Worm (Caenorhabditis elegans): ENCODE data around the gene H41C03.2.

The H41C03.2 gene

ce11 chrII:5844694-5845129 is 7.2 kb downstream of the H41C03.2 start (continued):
- TF ChIP-seq jun-1 (tag; optimal IDR thresholded peaks at IDR 0.05) (peak; percentile 99), fkh-10 (GFP tag; optimal IDR thresholded peaks at IDR 0.05) (peak; percentile 100), tbx-2 (tag; optimal IDR thresholded peaks at IDR 0.05) (peak; percentile 97), unc-62 (GFP tag; optimal IDR thresholded peaks at IDR 0.05) (peak; percentile 74), ceh-16 (tag; optimal IDR thresholded peaks at IDR 0.05) (peak; percentile 62), sea-2 (GFP tag; optimal IDR thresholded peaks at IDR 0.05) (peak; percentile 52), ZK546.5 (tag; optimal IDR thresholded peaks at IDR 0.05) (peak; percentile 73), pqm-1 (tag; optimal IDR thresholded peaks at IDR 0.05) (peak; percentile 94), ceh-9 (tag; optimal IDR thresholded peaks at IDR 0.05) (peak; percentile 37), nhr-28 (tag; optimal IDR thresholded peaks at IDR 0.05) (peak; percentile 90), mml-1 (tag; optimal IDR thresholded peaks at IDR 0.05) (no peak), nfya-1 (tag; optimal IDR thresholded peaks at IDR 0.05; ENCODE audit: insufficient read depth) (peak; percentile 99), nhr-43 (tag; optimal IDR thresholded peaks at IDR 0.05; ENCODE audit: poor library complexity, severe bottlenecking) (peak; percentile 95), fkh-2 (tag; optimal IDR thresholded peaks at IDR 0.05) (peak; percentile 82), eor-1 (tag; optimal IDR thresholded peaks at IDR 0.05) (peak in 1 of 2 experiments; percentile 84), lsy-12 (tag; optimal IDR thresholded peaks at IDR 0.05) (peak; percentile 99), elt-1 (tag; optimal IDR thresholded peaks at IDR 0.05) (peak; percentile 85), daf-12 (tag; optimal IDR thresholded peaks at IDR 0.05) (peak; percentile 94)

- no peak for TF ChIP-seq ceh-82 (tag; optimal IDR thresholded peaks at IDR 0.05)
- no peak for TF ChIP-seq nfya-1 (tag; optimal IDR thresholded peaks at IDR 0.05; ENCODE audit: insufficient read depth)
- TF ChIP-seq pha-4 (tag; optimal IDR thresholded peaks at IDR 0.05): no peak
- no peak for TF ChIP-seq fkh-2 (tag; optimal IDR thresholded peaks at IDR 0.05)
- no peak for TF ChIP-seq ama-1 (optimal IDR thresholded peaks at IDR 0.05)
- TF ChIP-seq unc-62 (GFP tag; optimal IDR thresholded peaks at IDR 0.05): no peak
- no peak for TF ChIP-seq R02D3.7 (tag; optimal IDR thresholded peaks at IDR 0.05)
- TF ChIP-seq ceh-28 (tag; optimal IDR thresholded peaks at IDR 0.05): no peak
- no peak for TF ChIP-seq unc-39 (tag; optimal IDR thresholded peaks at IDR 0.05)
- TF ChIP-seq elt-2 (tag; optimal IDR thresholded peaks at IDR 0.05): no peak
- TF ChIP-seq nhr-67 (tag; optimal IDR thresholded peaks at IDR 0.05): no peak
- no peak for TF ChIP-seq nhr-43 (tag; optimal IDR thresholded peaks at IDR 0.05; ENCODE audit: poor library complexity, severe bottlenecking)
- no peak for TF ChIP-seq pqm-1 (tag; optimal IDR thresholded peaks at IDR 0.05)
- no peak for TF ChIP-seq nhr-237 (tag; optimal IDR thresholded peaks at IDR 0.05)
Measured at ce11 chrII:5841866-5842265, 10.0 kb downstream of the H41C03.2 start, which contains the start of gene nep-25. TSS of gene nep-25 (plus strand) at chrII:5842240.

ce11 chrII:5841053-5841547 is 10.8 kb downstream of the H41C03.2 start, which contains the start of gene lec-5:
TSS of gene lec-5 (minus strand) at chrII:5841103.
- TF ChIP-seq lin-39 (tag; optimal IDR thresholded peaks at IDR 0.05) (peak; percentile 9), fkh-2 (tag; optimal IDR thresholded peaks at IDR 0.05) (no peak), pqm-1 (tag; optimal IDR thresholded peaks at IDR 0.05) (no peak)

DNA sequence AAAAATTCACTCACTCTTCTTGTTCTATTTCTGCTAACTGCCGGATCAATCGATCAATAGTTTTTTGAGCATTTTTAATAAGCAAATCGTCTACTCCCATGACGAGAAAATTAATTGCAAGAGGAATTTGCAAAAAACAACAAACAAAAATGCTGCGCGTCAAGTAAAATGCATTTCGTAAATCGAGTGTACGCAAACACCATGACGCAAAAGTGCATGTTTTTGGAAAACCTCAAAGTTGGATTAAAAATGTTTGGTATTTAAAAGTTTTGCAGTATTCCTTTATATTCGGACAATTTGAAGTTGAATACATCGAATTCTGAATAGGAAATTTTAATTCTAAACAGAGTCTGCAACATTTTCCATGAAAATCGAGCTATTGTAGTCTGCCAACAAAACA is 12.7 kb downstream of the H41C03.2 start, which contains the start of gene ZK1248.19:
TSS of gene ZK1248.19 (minus strand) at position 188 of the 400 bp plus-strand sequence.
- TF ChIP-seq elt-3 (tag; optimal IDR thresholded peaks at IDR 0.05) (no peak), nhr-76 (tag; optimal IDR thresholded peaks at IDR 0.05) (no peak), lsy-12 (tag; optimal IDR thresholded peaks at IDR 0.05) (no peak), nhr-237 (tag; optimal IDR thresholded peaks at IDR 0.05) (no peak), nhr-67 (tag; optimal IDR thresholded peaks at IDR 0.05) (no peak), ceh-28 (tag; optimal IDR thresholded peaks at IDR 0.05) (no peak), ztf-4 (tag; optimal IDR thresholded peaks at IDR 0.05) (no peak), elt-1 (tag; optimal IDR thresholded peaks at IDR 0.05) (no peak), unc-39 (tag; optimal IDR thresholded peaks at IDR 0.05) (no peak), hmg-11 (tag; optimal IDR thresholded peaks at IDR 0.05) (peak; percentile 42), ztf-11 (tag; optimal IDR thresholded peaks at IDR 0.05) (no peak), aly-2 (tag; optimal IDR thresholded peaks at IDR 0.05) (no peak), pha-4 (tag; optimal IDR thresholded peaks at IDR 0.05) (peak; percentile 25), lin-15B (tag; optimal IDR thresholded peaks at IDR 0.05) (peak; percentile 4), mml-1 (tag; optimal IDR thresholded peaks at IDR 0.05) (no peak), fkh-2 (tag; optimal IDR thresholded peaks at IDR 0.05) (no peak), eor-1 (tag; optimal IDR thresholded peaks at IDR 0.05) (no peak), nhr-25 (tag; optimal IDR thresholded peaks at IDR 0.05) (no peak), skn-1 (tag; optimal IDR thresholded peaks at IDR 0.05) (no peak), sea-2 (GFP tag; optimal IDR thresholded peaks at IDR 0.05) (no peak), tbx-2 (tag; optimal IDR thresholded peaks at IDR 0.05) (no peak), ama-1 (optimal IDR thresholded peaks at IDR 0.05) (peak; percentile 6), snpc-4 (tag; optimal IDR thresholded peaks at IDR 0.05) (peak; percentile 0), ceh-9 (tag; optimal IDR thresholded peaks at IDR 0.05) (no peak), R02D3.7 (tag; optimal IDR thresholded peaks at IDR 0.05) (peak; percentile 88), nfya-1 (tag; optimal IDR thresholded peaks at IDR 0.05; ENCODE audit: insufficient read depth) (peak; percentile 28), nhr-28 (tag; optimal IDR thresholded peaks at IDR 0.05) (no peak)

Data from whole organism, L3 larva.